Worm (Caenorhabditis elegans) whole organism, L3 larva: ENCODE measurements around the gene warf-1.
"Not testable (repeated sequence)": the region's sequence is repeated elsewhere in the genome, so short reads cannot be mapped to it uniquely, and the experiment has no call there.

Experiments used
- elt-3 ChIP-seq, 3 experiments: fragments of 150-350 bp in 1 of 3; sonication (generic microtip) in 2 of 3; optimal IDR thresholded peaks; 2 replicates in 2 of 3; 4 replicates in 1 of 3; lab custom pipeline; 2014 to 2017; ENCODE audit warnings: missing biosample characterization in 3 of 3, missing genetic modification characterization in 3 of 3
- hmg-11 ChIP-seq: sonication (generic microtip); optimal IDR thresholded peaks from 2 replicates; lab custom pipeline; 2016; ENCODE audit warnings: missing genetic modification characterization, missing compliant biosample characterization
- jun-1 ChIP-seq: fragments of 150-350 bp; optimal IDR thresholded peaks from 2 replicates; lab custom pipeline; 2014; ENCODE audit warnings: missing biosample characterization, missing genetic modification reagents, missing genetic modification characterization
- mdl-1 ChIP-seq: fragments of 150-350 bp; optimal IDR thresholded peaks from 2 replicates; lab custom pipeline; 2014; ENCODE audit warnings: missing biosample characterization, missing genetic modification characterization
- nhr-23 ChIP-seq: fragments of 150-350 bp; optimal IDR thresholded peaks from 2 replicates; lab custom pipeline; 2014; ENCODE audit warnings: missing biosample characterization, missing genetic modification reagents, missing genetic modification characterization
- nhr-237 ChIP-seq: fragments of 150-350 bp; optimal IDR thresholded peaks from 2 replicates; lab custom pipeline; 2014; ENCODE audit warnings: missing biosample characterization, missing genetic modification characterization
- nhr-76 ChIP-seq: fragments of 150-350 bp; sonication (generic microtip); optimal IDR thresholded peaks from 5 replicates; lab custom pipeline; 2014; ENCODE audit warnings: missing biosample characterization, missing genetic modification characterization
- snpc-4 ChIP-seq: fragments of 150-350 bp; optimal IDR thresholded peaks from 2 replicates; lab custom pipeline; 2014; ENCODE audit warnings: missing biosample characterization, missing genetic modification characterization
- unc-39 ChIP-seq: sonication (generic microtip); optimal IDR thresholded peaks from 4 replicates; lab custom pipeline; 2017; ENCODE audit warnings: missing biosample characterization, missing genetic modification characterization
- ztf-4 ChIP-seq: fragments of 150-350 bp; optimal IDR thresholded peaks from 2 replicates; lab custom pipeline; 2014; ENCODE audit warnings: missing biosample characterization, missing genetic modification characterization

DNA sequence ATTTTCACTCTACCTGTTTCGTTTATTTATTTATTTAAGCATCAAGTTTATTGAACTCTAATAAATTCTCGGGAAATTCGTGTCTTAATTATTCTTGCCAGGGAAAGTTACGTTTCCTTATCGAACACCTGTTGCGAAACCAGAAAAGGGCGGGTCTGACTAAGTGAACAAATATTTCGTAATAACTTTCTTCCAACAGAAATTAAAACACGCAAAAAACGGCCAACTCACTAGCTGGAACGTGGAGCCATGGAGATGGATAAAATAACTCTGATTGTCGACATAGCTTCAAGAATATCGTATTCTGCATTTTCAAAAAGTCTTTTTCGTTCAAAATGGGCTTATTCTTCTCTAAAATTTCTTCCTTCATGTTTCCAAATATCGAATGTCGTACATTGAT is at the start of gene warf-1:
- not testable (repeated sequence) for TF ChIP-seq unc-39 (tag; lab: Kevin White, UChicago); ztf-4 (tag; lab: Kevin White, UChicago); nhr-23 (tag; lab: Kevin White, UChicago); nhr-76 (tag; lab: Kevin White, UChicago); snpc-4 (tag; lab: Kevin White, UChicago); elt-3 (tag; optimal IDR thresholded peaks at IDR 0.05; lab: Kevin White, UChicago); jun-1 (tag; lab: Kevin White, UChicago); mdl-1 (tag; lab: Kevin White, UChicago); hmg-11 (tag; lab: Kevin White, UChicago); nhr-237 (tag; lab: Kevin White, UChicago)
